Worm (Caenorhabditis elegans): ENCODE results near the gene C25D7.15.

DNA sequence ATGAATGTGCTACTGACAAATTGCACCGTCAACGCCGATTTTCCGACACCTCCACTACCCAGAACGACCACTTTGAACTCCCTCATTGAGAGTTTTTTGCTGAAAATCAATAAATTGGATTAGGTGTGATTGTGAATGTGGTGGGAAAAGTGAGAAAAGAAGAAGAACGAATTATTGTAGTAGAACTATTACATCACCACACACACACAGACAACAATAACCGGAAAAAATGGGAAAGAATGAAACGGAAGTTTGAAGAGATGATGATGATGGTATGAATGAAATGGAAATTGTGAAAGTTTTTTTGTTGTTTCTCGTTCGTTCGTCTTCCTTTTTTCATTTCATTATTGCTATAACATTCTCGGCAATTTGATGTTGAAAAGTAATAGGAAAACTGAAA is 4.4 kb downstream of the C25D7.15 start, which contains the start of gene rap-2:
- no peak for TF ChIP-seq rbr-2 (tag; optimal IDR thresholded peaks at IDR 0.05)
- TF ChIP-seq T26A8.4 (GFP tag; IDR thresholded peaks at IDR 0.05), result no peak
- no peak for TF ChIP-seq snpc-4 (tag; optimal IDR thresholded peaks at IDR 0.05)
- TF ChIP-seq dpl-1 (GFP tag; optimal IDR thresholded peaks at IDR 0.05), result no peak
- no peak for TF ChIP-seq aly-2 (tag; optimal IDR thresholded peaks at IDR 0.05)
